Worm (Caenorhabditis elegans): ENCODE data around the gene T03E6.8.

DNA sequence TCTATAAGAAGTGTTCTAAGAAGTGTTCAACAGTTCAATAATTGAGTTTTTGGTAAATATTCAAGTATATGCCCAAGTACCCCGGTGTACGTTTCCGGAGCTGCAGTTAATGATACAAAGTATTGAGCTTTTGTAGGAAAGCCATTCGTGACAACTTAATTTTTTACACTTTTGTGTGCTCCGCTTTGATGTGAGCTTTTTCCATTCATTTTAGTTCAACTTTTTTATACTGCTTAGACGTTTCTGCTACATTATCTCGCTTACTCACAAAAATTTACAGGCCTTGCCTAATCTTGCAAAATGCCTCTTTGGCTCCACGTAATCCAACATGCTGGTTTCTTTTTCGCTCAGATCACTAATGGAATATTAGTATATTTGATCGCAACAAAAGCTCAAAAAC, 27.1 kb downstream of the T03E6.8 start, which contains the start of gene str-151:
- TF ChIP-seq W03F9.2 (tag; optimal IDR thresholded peaks at IDR 0.05) = no peak
- TF ChIP-seq him-1 (tag; optimal IDR thresholded peaks at IDR 0.05) = no peak
- TF ChIP-seq dao-5 (tag; optimal IDR thresholded peaks at IDR 0.05) = no peak
